Worm (Caenorhabditis elegans) whole organism, L2 larva: ENCODE results near the gene smi-1.

ENCODE experiments used
- C34F6.9 ChIP-seq: fragments of 150-350 bp; optimal IDR thresholded peaks from 2 replicates; lab custom pipeline; 2014; ENCODE audit warnings: missing biosample characterization, missing genetic modification characterization
- F13H6.1 ChIP-seq: sonication (generic microtip); optimal IDR thresholded peaks from 2 replicates; lab custom pipeline; 2016; ENCODE audit warnings: missing genetic modification characterization, missing compliant biosample characterization
- R02D3.7 ChIP-seq: fragments of 150-350 bp; optimal IDR thresholded peaks from 2 replicates; lab custom pipeline; 2014; ENCODE audit warnings: missing biosample characterization, missing genetic modification characterization
- ZK546.5 ChIP-seq: sonication (generic microtip); optimal IDR thresholded peaks from 2 replicates; lab custom pipeline; 2017; ENCODE audit warnings: missing biosample characterization, missing genetic modification characterization
- alr-1 ChIP-seq: fragments of 150-350 bp; optimal IDR thresholded peaks from 2 replicates; lab custom pipeline; 2014; ENCODE audit warnings: missing biosample characterization, missing genetic modification characterization
- aly-2 ChIP-seq: fragments of 150-350 bp; optimal IDR thresholded peaks from 2 replicates; lab custom pipeline; 2014; ENCODE audit warnings: missing biosample characterization, missing genetic modification characterization
- ama-1 ChIP-seq: fragments of 150-350 bp; optimal IDR thresholded peaks from 2 replicates; lab custom pipeline; 2018; ENCODE audit warnings: inconsistent platforms
- blmp-1 ChIP-seq: sonication (generic microtip); optimal IDR thresholded peaks from 2 replicates; lab custom pipeline; 2017; ENCODE audit warnings: missing genetic modification characterization, mild to moderate bottlenecking, missing compliant biosample characterization, antibody characterized with exemption, moderate library complexity; ENCODE audit not compliant: insufficient read depth
- ceh-16 ChIP-seq: fragments of 150-350 bp; optimal IDR thresholded peaks from 2 replicates; lab custom pipeline; 2014; ENCODE audit warnings: missing biosample characterization, missing genetic modification characterization
- crh-2 ChIP-seq: sonication (generic microtip); optimal IDR thresholded peaks from 2 replicates; lab custom pipeline; 2017; ENCODE audit warnings: missing biosample characterization, missing genetic modification characterization
- dmd-4 ChIP-seq: sonication (generic microtip); optimal IDR thresholded peaks from 2 replicates; lab custom pipeline; 2017; ENCODE audit warnings: missing biosample characterization, missing genetic modification characterization
- egl-27 ChIP-seq: sonication (generic microtip); optimal IDR thresholded peaks from 3 replicates; lab custom pipeline; 2017; ENCODE audit warnings: missing biosample characterization, missing genetic modification reagents, missing genetic modification characterization
- elt-1 ChIP-seq: fragments of 150-350 bp; optimal IDR thresholded peaks from 2 replicates; lab custom pipeline; 2014; ENCODE audit warnings: missing biosample characterization, missing genetic modification characterization
- elt-3 ChIP-seq: sonication (generic microtip); optimal IDR thresholded peaks from 2 replicates; lab custom pipeline; 2017; ENCODE audit warnings: missing biosample characterization, missing genetic modification characterization
- fos-1 ChIP-seq: fragments of 150-350 bp; optimal IDR thresholded peaks from 2 replicates; lab custom pipeline; 2014; ENCODE audit warnings: missing biosample characterization, missing genetic modification characterization
- lin-13 ChIP-seq: fragments of 150-350 bp; optimal IDR thresholded peaks from 2 replicates; lab custom pipeline; 2014; ENCODE audit warnings: missing biosample characterization, missing genetic modification reagents, missing genetic modification characterization
- lin-39 ChIP-seq: fragments of 150-350 bp; optimal IDR thresholded peaks from 2 replicates; lab custom pipeline; 2014; ENCODE audit warnings: missing biosample characterization, missing genetic modification reagents, missing genetic modification characterization
- lsy-2 ChIP-seq, 2 experiments: fragments of 150-350 bp in 1 of 2; sonication (generic microtip) in 1 of 2; optimal IDR thresholded peaks; 2 replicates each; lab custom pipeline; 2014 to 2017; ENCODE audit warnings: missing biosample characterization in 2 of 2, missing genetic modification characterization in 2 of 2
- mdl-1 ChIP-seq, 2 experiments: fragments of 150-350 bp in 1 of 2; sonication (generic microtip) in 1 of 2; optimal IDR thresholded peaks; 2 replicates each; lab custom pipeline; 2017; ENCODE audit warnings: missing biosample characterization in 2 of 2, missing genetic modification characterization in 2 of 2
- nhr-10 ChIP-seq: sonication (generic microtip); optimal IDR thresholded peaks from 2 replicates; lab custom pipeline; 2017; ENCODE audit warnings: missing biosample characterization, missing genetic modification characterization
- nhr-129 ChIP-seq: fragments of 150-350 bp; optimal IDR thresholded peaks from 2 replicates; lab custom pipeline; 2014; ENCODE audit warnings: missing biosample characterization, missing genetic modification characterization
- nhr-23 ChIP-seq: fragments of 150-350 bp; optimal IDR thresholded peaks from 2 replicates; lab custom pipeline; 2014; ENCODE audit warnings: missing biosample characterization, missing genetic modification reagents, missing genetic modification characterization
- nhr-237 ChIP-seq: fragments of 150-350 bp; optimal IDR thresholded peaks from 2 replicates; lab custom pipeline; 2014; ENCODE audit warnings: missing biosample characterization, missing genetic modification characterization
- nhr-25 ChIP-seq: fragments of 150-350 bp; sonication (generic microtip); optimal IDR thresholded peaks from 3 replicates; lab custom pipeline; 2014; ENCODE audit warnings: missing biosample characterization, missing genetic modification characterization
- nhr-6 ChIP-seq: fragments of 150-350 bp; optimal IDR thresholded peaks from 2 replicates; lab custom pipeline; 2014; ENCODE audit warnings: missing biosample characterization, missing genetic modification characterization
- nhr-77 ChIP-seq: fragments of 150-350 bp; optimal IDR thresholded peaks from 2 replicates; lab custom pipeline; 2014; ENCODE audit warnings: missing biosample characterization, missing genetic modification characterization
- sem-4 ChIP-seq: fragments of 150-350 bp; optimal IDR thresholded peaks from 2 replicates; lab custom pipeline; 2014; ENCODE audit warnings: missing biosample characterization, missing genetic modification reagents, missing genetic modification characterization
- skn-1 ChIP-seq: sonication (generic microtip); optimal IDR thresholded peaks from 2 replicates; lab custom pipeline; 2017; ENCODE audit warnings: missing biosample characterization, missing genetic modification characterization
- sma-3 ChIP-seq: sonication (generic microtip); optimal IDR thresholded peaks from 2 replicates; lab custom pipeline; 2016; ENCODE audit warnings: missing genetic modification reagents, missing genetic modification characterization, missing compliant biosample characterization
- sma-9 ChIP-seq, 2 experiments: fragments of 150-350 bp in 1 of 2; sonication (generic microtip) in 1 of 2; optimal IDR thresholded peaks; 2 replicates each; lab custom pipeline; 2014 to 2016; ENCODE audit warnings: missing genetic modification characterization in 2 of 2, mild to moderate bottlenecking in 1 of 2, missing biosample characterization in 1 of 2, missing compliant biosample characterization in 1 of 2, missing genetic modification reagents in 1 of 2, moderate library complexity in 1 of 2
- unc-39 ChIP-seq: fragments of 150-350 bp; optimal IDR thresholded peaks from 2 replicates; lab custom pipeline; 2014; ENCODE audit warnings: missing biosample characterization, missing genetic modification characterization
- ztf-1 ChIP-seq: fragments of 200-800 bp; sonication (Bioruptor generic); conservative IDR thresholded peaks from 2 replicates; pipeline ENCODE4 v1.3.6; 2022; ENCODE audit warnings: missing genetic modification characterization, missing compliant biosample characterization
- ztf-11 ChIP-seq: sonication (generic microtip); optimal IDR thresholded peaks from 2 replicates; lab custom pipeline; 2017; ENCODE audit warnings: missing biosample characterization, missing genetic modification characterization
- ztf-4 ChIP-seq: fragments of 150-350 bp; optimal IDR thresholded peaks from 2 replicates; lab custom pipeline; 2014; ENCODE audit warnings: missing biosample characterization, missing genetic modification characterization

The smi-1 gene

ce11 chrIII:1859532-1859931 is 18.6 kb upstream of the smi-1 start, which contains the start of gene ddp-1 (continued):
- TF ChIP-seq nhr-23 (tag; lab: Kevin White, UChicago) (no peak), nhr-10 (tag; lab: Kevin White, UChicago) (peak; percentile 91), ztf-1 (no peak), nhr-6 (tag; lab: Kevin White, UChicago) (peak; percentile 93), nhr-25 (tag; lab: Kevin White, UChicago) (peak; percentile 96), elt-1 (tag; lab: Kevin White, UChicago) (no peak), ztf-11 (tag; lab: Kevin White, UChicago) (peak; percentile 63), mdl-1 (tag; optimal IDR thresholded peaks at IDR 0.05; lab: Kevin White, UChicago) (peak in 1 of 2 experiments; percentile 69), sem-4 (peak; percentile 90)

DNA sequence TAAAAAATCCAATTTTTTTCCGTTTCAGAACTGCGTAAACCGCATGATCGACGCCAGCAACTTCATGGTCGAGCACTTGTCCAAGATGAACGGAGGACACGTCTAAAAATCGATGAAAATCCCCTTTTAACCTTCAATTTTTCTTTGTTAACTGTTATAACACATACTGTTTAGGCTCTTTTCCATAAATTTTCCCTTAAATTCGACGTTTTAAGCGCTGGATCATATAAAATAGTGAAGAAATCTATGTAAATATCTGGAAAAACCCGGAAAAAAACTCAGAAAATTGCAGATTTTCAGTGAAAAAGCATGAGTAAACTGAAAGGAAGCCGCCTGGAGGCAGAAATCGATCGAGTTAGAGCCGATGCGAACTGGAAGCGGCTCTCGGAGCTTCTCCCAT is 18.0 kb upstream of the smi-1 start, which contains the start of gene ttc-7:
ttc-7 (plus strand) TSS at position 301 of the 400 bp plus-strand sequence.
- no peak for TF ChIP-seq elt-3 (tag; lab: Kevin White, UChicago)
- TF ChIP-seq, all 48 proteins: peak for 0

DNA sequence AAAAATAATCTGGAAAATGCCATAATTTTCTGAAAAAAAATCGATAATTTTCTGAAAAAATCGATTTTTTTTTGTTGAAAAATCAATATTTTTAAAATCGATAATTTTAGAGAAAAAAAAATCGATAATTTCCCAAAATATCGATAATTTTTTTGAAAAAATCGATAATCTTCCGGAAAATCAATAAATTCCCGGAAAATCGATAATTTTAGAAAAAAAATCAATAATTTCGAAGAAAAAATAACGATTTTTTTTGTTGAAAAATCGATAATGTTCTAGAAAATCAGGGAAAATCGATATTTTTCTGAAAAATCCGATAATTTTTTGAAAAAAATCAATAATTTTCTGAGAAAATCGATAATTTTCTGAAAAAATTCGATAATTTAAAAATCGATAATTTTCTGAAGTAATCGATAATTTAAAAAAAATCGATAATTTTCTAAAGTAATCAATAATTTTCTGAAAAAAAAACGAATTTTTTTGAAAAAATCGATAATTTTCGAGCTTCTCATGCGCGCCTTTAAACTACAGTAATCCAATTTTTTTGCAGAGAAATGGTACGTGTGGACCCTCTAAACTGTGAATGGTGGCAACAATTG is 1.8 kb upstream of the smi-1 start:
- no peak for TF ChIP-seq skn-1
- no peak for TF ChIP-seq sma-9 (GFP tag; optimal IDR thresholded peaks at IDR 0.05; lab: Kevin White, UChicago)
- TF ChIP-seq sma-9 (tag; optimal IDR thresholded peaks at IDR 0.05; lab: Kevin White, UChicago): no peak
- no peak for TF ChIP-seq R02D3.7 (tag; lab: Kevin White, UChicago)
- no peak for TF ChIP-seq egl-27 (tag; lab: Kevin White, UChicago)
- no peak for TF ChIP-seq lin-13

DNA sequence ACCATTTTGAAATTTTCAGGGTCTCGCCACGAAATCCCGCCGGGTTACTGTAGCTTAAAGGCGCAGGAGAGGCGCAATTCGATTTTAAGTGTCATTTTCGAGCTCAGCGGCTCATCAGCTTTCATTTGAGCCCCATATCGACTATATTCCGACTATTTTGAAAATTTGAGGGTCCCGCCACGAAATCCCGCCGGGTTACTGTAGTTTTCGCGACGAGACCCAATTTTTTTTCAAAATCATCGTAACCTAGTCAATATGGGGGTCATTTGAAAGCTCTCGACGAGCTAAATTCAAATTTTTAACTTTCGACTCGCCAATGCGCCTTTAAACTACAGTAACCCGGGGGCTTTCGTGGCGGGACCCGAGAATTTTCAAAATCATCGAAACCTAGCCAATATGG is 976 bp upstream of the smi-1 start:
- TF ChIP-seq nhr-77: no peak
- no peak for TF ChIP-seq C34F6.9 (tag; lab: Kevin White, UChicago)
- no peak for TF ChIP-seq egl-27 (tag; lab: Kevin White, UChicago)
- TF ChIP-seq dmd-4: no peak
- no peak for TF ChIP-seq unc-39 (tag; lab: Kevin White, UChicago)
- TF ChIP-seq ceh-16 (tag; lab: Kevin White, UChicago): no peak
- TF ChIP-seq lsy-2 (tag; optimal IDR thresholded peaks at IDR 0.05; lab: Kevin White, UChicago): peak in 1 of 2 experiments; percentile 60
- no peak for TF ChIP-seq aly-2 (tag; lab: Kevin White, UChicago)
- peak; percentile 53 for TF ChIP-seq lin-13
- TF ChIP-seq, all 48 proteins: peak for 2

ce11 chrIII:1878918-1879317 is 753 bp downstream of the smi-1 start:
- TF ChIP-seq crh-2 (tag; lab: Kevin White, UChicago) (no peak), fos-1 (tag; lab: Kevin White, UChicago) (no peak), sma-3 (GFP tag; lab: Kevin White, UChicago) (no peak), ceh-16 (tag; lab: Kevin White, UChicago) (no peak), ztf-11 (tag; lab: Kevin White, UChicago) (no peak), elt-3 (tag; lab: Kevin White, UChicago) (no peak), ama-1 (lab: Kevin White, UChicago) (no peak), mdl-1 (tag; optimal IDR thresholded peaks at IDR 0.05; lab: Kevin White, UChicago) (no peak), nhr-129 (tag; lab: Kevin White, UChicago) (no peak), alr-1 (tag; lab: Kevin White, UChicago) (no peak), dmd-4 (no peak), nhr-6 (tag; lab: Kevin White, UChicago) (no peak), skn-1 (no peak)

ce11 chrIII:1880221-1880620 is 2.1 kb downstream of the smi-1 start:
- TF ChIP-seq mdl-1 (tag; optimal IDR thresholded peaks at IDR 0.05; lab: Kevin White, UChicago): no peak
- TF ChIP-seq lin-39: no peak
- TF ChIP-seq ztf-1: no peak
- TF ChIP-seq F13H6.1: no peak
- no peak for TF ChIP-seq nhr-237 (tag; lab: Kevin White, UChicago)
- TF ChIP-seq dmd-4: no peak
- TF ChIP-seq sma-3 (GFP tag; lab: Kevin White, UChicago): no peak
- TF ChIP-seq ztf-4 (tag; lab: Kevin White, UChicago): no peak
- TF ChIP-seq nhr-10 (tag; lab: Kevin White, UChicago): no peak
- no peak for TF ChIP-seq blmp-1 (tag; lab: Kevin White, UChicago)
- no peak for TF ChIP-seq nhr-23 (tag; lab: Kevin White, UChicago)
- no peak for TF ChIP-seq ZK546.5 (tag; lab: Kevin White, UChicago)
